Worm (Caenorhabditis elegans) whole organism, mixed stage, embryonic: ENCODE data around the gene nhr-186.

ENCODE experiments used
- blmp-1 ChIP-seq: fragments of 150-350 bp; optimal IDR thresholded peaks from 2 replicates; lab custom pipeline; 2014; ENCODE audit warnings: missing biosample characterization, missing genetic modification characterization
- ceh-39 ChIP-seq: fragments of 150-350 bp; optimal IDR thresholded peaks from 2 replicates; lab custom pipeline; 2014; ENCODE audit warnings: missing biosample characterization, missing genetic modification characterization
- drap-1 ChIP-seq: fragments of 200-800 bp; sonication (Bioruptor generic); optimal IDR thresholded peaks from 3 replicates; lab custom pipeline; 2018; ENCODE audit warnings: mild to moderate bottlenecking, missing genetic modification characterization, missing compliant biosample characterization
- lin-13 ChIP-seq: fragments of 150-350 bp; optimal IDR thresholded peaks from 2 replicates; lab custom pipeline; 2014; ENCODE audit warnings: missing biosample characterization, missing genetic modification characterization
- nhr-12 ChIP-seq: fragments of 150-350 bp; optimal IDR thresholded peaks from 2 replicates; lab custom pipeline; 2014; ENCODE audit warnings: missing biosample characterization, missing genetic modification characterization
- nhr-76 ChIP-seq: sonication (generic microtip); optimal IDR thresholded peaks from 2 replicates; lab custom pipeline; 2017; ENCODE audit warnings: missing biosample characterization, missing genetic modification characterization
- pha-4 ChIP-seq: fragments of 150-350 bp; optimal IDR thresholded peaks from 2 replicates; lab custom pipeline; 2018; ENCODE audit warnings: missing biosample characterization, missing genetic modification reagents, missing genetic modification characterization
- snpc-4 ChIP-seq: fragments of 150-350 bp; optimal IDR thresholded peaks from 2 replicates; lab custom pipeline; 2014; ENCODE audit warnings: missing biosample characterization, missing genetic modification characterization
- unc-62 ChIP-seq: fragments of 150-350 bp; optimal IDR thresholded peaks from 2 replicates; lab custom pipeline; 2014; ENCODE audit warnings: missing biosample characterization, missing genetic modification reagents, missing genetic modification characterization
- ztf-11 ChIP-seq: fragments of 150-350 bp; optimal IDR thresholded peaks from 2 replicates; lab custom pipeline; 2014; ENCODE audit warnings: missing biosample characterization, missing genetic modification characterization

ce11 chrV:3891919-3892318, 37.2 kb upstream of the nhr-186 start, which contains the start of gene C17E7.12:
- TF ChIP-seq ztf-11 (tag; lab: Kevin White, UChicago) (no peak), snpc-4 (tag; lab: Kevin White, UChicago) (no peak), unc-62 (GFP tag; lab: Kevin White, UChicago) (no peak), lin-13 (no peak), nhr-12 (no peak), pha-4 (tag; lab: Kevin White, UChicago) (no peak), nhr-76 (tag; lab: Kevin White, UChicago) (no peak), ceh-39 (tag; lab: Kevin White, UChicago) (no peak), drap-1 (GFP tag; lab: Kevin White, UChicago) (no peak), blmp-1 (tag; lab: Kevin White, UChicago) (no peak)
